Worm (Caenorhabditis elegans) whole organism, late embryonic: ENCODE results near the gene cyp-31A3.

Source experiments
- K02D7.2 ChIP-seq: sonication (generic microtip); optimal IDR thresholded peaks from 2 replicates; lab custom pipeline; 2017; ENCODE audit warnings: mild to moderate bottlenecking, missing genetic modification characterization, missing compliant biosample characterization
- ama-1 ChIP-seq: fragments of 150-350 bp; optimal IDR thresholded peaks from 2 replicates; lab custom pipeline; 2014
- sdc-2 ChIP-seq: sonication (generic microtip); optimal IDR thresholded peaks from 2 replicates; lab custom pipeline; 2016; ENCODE audit warnings: missing genotype, missing genetic modification characterization, missing compliant biosample characterization
- unc-55 ChIP-seq: sonication (generic microtip); optimal IDR thresholded peaks from 2 replicates; lab custom pipeline; 2017; ENCODE audit warnings: missing biosample characterization, missing genetic modification reagents, missing genetic modification characterization

- TF ChIP-seq sdc-2 (no peak), ama-1 (no peak), K02D7.2 (tag; lab: Kevin White, UChicago) (no peak), unc-55 (GFP tag; lab: Kevin White, UChicago) (no peak)
Measured at ce11 chrIV:4758659-4759058, 2.2 kb upstream of the cyp-31A3 start, which contains the start of gene Y17G9B.8.
